Fruit fly (Drosophila melanogaster): ENCODE results near the gene CG17780.

DNA sequence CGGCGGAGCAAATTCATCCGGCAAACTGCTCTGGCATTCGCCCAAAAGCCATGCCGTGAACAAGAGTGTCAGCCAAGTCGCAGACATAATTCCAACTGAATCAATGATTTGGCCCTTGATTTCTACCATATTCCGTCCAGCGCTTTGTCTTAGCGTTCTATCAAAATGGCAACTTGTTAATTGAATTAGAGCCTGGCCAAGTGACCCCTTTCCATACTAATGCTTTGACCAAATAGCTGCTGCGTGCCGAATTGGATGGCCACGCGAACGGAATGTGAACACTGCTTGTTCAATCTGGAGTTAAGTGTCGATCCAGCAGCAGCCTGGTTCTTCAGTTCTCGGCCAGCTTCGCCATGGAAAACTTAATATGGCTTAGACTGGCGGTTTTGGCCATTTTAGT lies 5.4 kb upstream of the CG17780 start, which contains the start of the genes CG5768 and CG13615:
- no peak for TF ChIP-seq CG10631 (GFP tag; optimal IDR thresholded peaks at IDR 0.05)
- TF ChIP-seq fd85E (GFP tag; optimal IDR thresholded peaks at IDR 0.05) = no peak
- no peak for TF ChIP-seq CG8319 (GFP tag; optimal IDR thresholded peaks at IDR 0.05)
- no peak for TF ChIP-seq CG6792 (GFP tag; optimal IDR thresholded peaks at IDR 0.05)
- no peak for TF ChIP-seq Blimp-1 (GFP tag; optimal IDR thresholded peaks at IDR 0.05)
- TF ChIP-seq pdm3 (GFP tag; optimal IDR thresholded peaks at IDR 0.05) = no peak
- TF ChIP-seq Eip93F (GFP tag; optimal IDR thresholded peaks at IDR 0.05) = no peak
- TF ChIP-seq Hr39 (GFP tag; optimal IDR thresholded peaks at IDR 0.05) = no peak
- no peak for TF ChIP-seq CG3919 (GFP tag; optimal IDR thresholded peaks at IDR 0.05)
- TF ChIP-seq Sox102F (GFP tag; optimal IDR thresholded peaks at IDR 0.05) = no peak

Measured in whole organism, prepupa.